Fruit fly (Drosophila melanogaster): ENCODE measurements around the gene CG1529.

Gene CG1529

dm6 chrX:21044278-21044830 is 12.6 kb upstream of the CG1529 start (continued):
- TF ChIP-seq esn (GFP tag; optimal IDR thresholded peaks at IDR 0.05) (no peak), Ets96B (tag; optimal IDR thresholded peaks at IDR 0.05) (peak; percentile 66), Hr4 (GFP tag; optimal IDR thresholded peaks at IDR 0.05) (peak; percentile 43), CG11294 (GFP tag; IDR thresholded peaks at IDR 0.05) (peak; percentile 45; the same call in 1 of the 2 replicates), OdsH (GFP tag; optimal IDR thresholded peaks at IDR 0.05) (peak; percentile 23), spab (GFP tag; optimal IDR thresholded peaks at IDR 0.05) (no peak), Smox (GFP tag; optimal IDR thresholded peaks at IDR 0.05) (peak; percentile 9), CG3032 (tag; optimal IDR thresholded peaks at IDR 0.05) (peak; percentile 11), topi (GFP tag; optimal IDR thresholded peaks at IDR 0.05) (peak; percentile 65)

dm6 chrX:21042638-21043513 is 11.1 kb upstream of the CG1529 start:
- peak; percentile 94 for TF ChIP-seq CG8119 (GFP tag; IDR thresholded peaks at IDR 0.05)
- no peak for TF ChIP-seq Hr38 (GFP tag; optimal IDR thresholded peaks at IDR 0.05)
- peak; percentile 37 for TF ChIP-seq CG8319 (GFP tag; optimal IDR thresholded peaks at IDR 0.05)
- TF ChIP-seq Eip75B (GFP tag; optimal IDR thresholded peaks at IDR 0.05) = peak; percentile 74
- TF ChIP-seq CG10631 (GFP tag; optimal IDR thresholded peaks at IDR 0.05) = peak; percentile 79
- TF ChIP-seq Sox14 (GFP tag; optimal IDR thresholded peaks at IDR 0.05) = peak; percentile 69
- TF ChIP-seq Blimp-1 (GFP tag; optimal IDR thresholded peaks at IDR 0.05) = peak; percentile 63
- TF ChIP-seq CG16779 (tag; optimal IDR thresholded peaks at IDR 0.05) = peak; percentile 79
- peak; percentile 75 for TF ChIP-seq Sox102F (GFP tag; optimal IDR thresholded peaks at IDR 0.05)
- TF ChIP-seq dsx (GFP tag; optimal IDR thresholded peaks at IDR 0.05; ENCODE audit: poor library complexity, severe bottlenecking) = peak; percentile 86
- peak; percentile 86 for TF ChIP-seq achi (GFP tag; optimal IDR thresholded peaks at IDR 0.05)
- no peak for TF ChIP-seq fd85E (GFP tag; optimal IDR thresholded peaks at IDR 0.05)
- TF ChIP-seq Eip93F (GFP tag; optimal IDR thresholded peaks at IDR 0.05) = peak; percentile 75
- TF ChIP-seq pdm3 (GFP tag; optimal IDR thresholded peaks at IDR 0.05) = peak; percentile 71
- TF ChIP-seq spab (GFP tag; optimal IDR thresholded peaks at IDR 0.05) = peak; percentile 75
- peak; percentile 37 for TF ChIP-seq CG31627 (GFP tag; optimal IDR thresholded peaks at IDR 0.05)
- TF ChIP-seq CG15336 (GFP tag; IDR thresholded peaks at IDR 0.05) = peak; percentile 95
- TF ChIP-seq CG3032 (tag; optimal IDR thresholded peaks at IDR 0.05) = peak; percentile 90
- TF ChIP-seq Sox15 (GFP tag; optimal IDR thresholded peaks at IDR 0.05) = peak; percentile 66
- TF ChIP-seq CG1621 (tag; optimal IDR thresholded peaks at IDR 0.05) = peak; percentile 82
- peak; percentile 79 for TF ChIP-seq CG11762 (GFP tag; optimal IDR thresholded peaks at IDR 0.05; ENCODE audit: insufficient read depth)
- TF ChIP-seq topi (GFP tag; optimal IDR thresholded peaks at IDR 0.05) = peak; percentile 77
- TF ChIP-seq CG6854 (GFP tag; optimal IDR thresholded peaks at IDR 0.05) = peak; percentile 81
- TF ChIP-seq CG3919 (GFP tag; optimal IDR thresholded peaks at IDR 0.05) = peak; percentile 87
- TF ChIP-seq CG11902 (GFP tag; optimal IDR thresholded peaks at IDR 0.05) = peak; percentile 68
- TF ChIP-seq cyc (GFP tag; optimal IDR thresholded peaks at IDR 0.05) = peak; percentile 65
- TF ChIP-seq Eip78C (GFP tag) = peak; percentile 92
- TF ChIP-seq CG34406 (GFP tag; optimal IDR thresholded peaks at IDR 0.05) = peak; percentile 86
- peak; percentile 79 for TF ChIP-seq CG7368 (GFP tag; optimal IDR thresholded peaks at IDR 0.05)
- peak; percentile 83 for TF ChIP-seq acj6 (GFP tag; optimal IDR thresholded peaks at IDR 0.05)
- TF ChIP-seq CG6792 (GFP tag; optimal IDR thresholded peaks at IDR 0.05) = peak; percentile 79
- TF ChIP-seq CG9139 (GFP tag; optimal IDR thresholded peaks at IDR 0.05) = peak; percentile 72
- TF ChIP-seq CG6276 (GFP tag; optimal IDR thresholded peaks at IDR 0.05) = peak; percentile 90
- TF ChIP-seq Hr4 (GFP tag; optimal IDR thresholded peaks at IDR 0.05) = peak; percentile 74
- TF ChIP-seq salr (GFP tag; optimal IDR thresholded peaks at IDR 0.05) = peak; percentile 56 to 67
- TF ChIP-seq Hr39 (GFP tag; optimal IDR thresholded peaks at IDR 0.05) = peak; percentile 28
- peak; percentile 80 for TF ChIP-seq Met (GFP tag; optimal IDR thresholded peaks at IDR 0.05)
- TF ChIP-seq esn (GFP tag; optimal IDR thresholded peaks at IDR 0.05) = peak; percentile 84
- peak; percentile 88 for TF ChIP-seq CG32006 (GFP tag; optimal IDR thresholded peaks at IDR 0.05)
- TF ChIP-seq CG8632 (GFP tag; optimal IDR thresholded peaks at IDR 0.05) = peak; percentile 85
- TF ChIP-seq Ets21C (GFP tag; optimal IDR thresholded peaks at IDR 0.05) = peak; percentile 2
- TF ChIP-seq fd59A (GFP tag; optimal IDR thresholded peaks at IDR 0.05) = peak; percentile 68
